Worm (Caenorhabditis elegans) whole organism, L1 larva: ENCODE results near the gene pgm-2.

ENCODE experiments used
- C04F5.9 ChIP-seq: sonication (generic microtip); optimal IDR thresholded peaks from 2 replicates; lab custom pipeline; 2016; ENCODE audit warnings: missing genetic modification characterization, missing compliant biosample characterization
- F16B12.6 ChIP-seq: fragments of 150-350 bp; optimal IDR thresholded peaks from 2 replicates; lab custom pipeline; 2014; ENCODE audit warnings: missing biosample characterization, missing genetic modification characterization
- alr-1 ChIP-seq: fragments of 200-800 bp; sonication (Bioruptor generic); optimal IDR thresholded peaks from 2 replicates; lab custom pipeline; 2018; ENCODE audit warnings: borderline replicate concordance, mild to moderate bottlenecking, missing genetic modification characterization, missing compliant biosample characterization
- aly-2 ChIP-seq: fragments of 150-350 bp; optimal IDR thresholded peaks from 2 replicates; lab custom pipeline; 2014; ENCODE audit warnings: missing biosample characterization, missing genetic modification characterization
- ama-1 ChIP-seq: fragments of 150-350 bp; optimal IDR thresholded peaks from 2 replicates; lab custom pipeline; 2014
- ceh-8 ChIP-seq: fragments of 200-800 bp; sonication (Bioruptor generic); optimal IDR thresholded peaks from 2 replicates; lab custom pipeline; 2018; ENCODE audit warnings: mild to moderate bottlenecking, missing genetic modification characterization, moderate library complexity, missing compliant biosample characterization
- ceh-90 ChIP-seq: sonication (generic microtip); optimal IDR thresholded peaks from 2 replicates; lab custom pipeline; 2016; ENCODE audit warnings: missing genetic modification characterization, missing compliant biosample characterization
- ces-1 ChIP-seq: fragments of 150-350 bp; optimal IDR thresholded peaks from 2 replicates; lab custom pipeline; 2014; ENCODE audit warnings: missing biosample characterization, missing genetic modification reagents, missing genetic modification characterization
- dpl-1 ChIP-seq, 3 experiments: fragments of 150-350 bp in 2 of 3; sonication (generic microtip) in 1 of 3; optimal IDR thresholded peaks; 2 replicates each; lab custom pipeline; 2014 to 2017; ENCODE audit warnings: missing biosample characterization in 3 of 3, missing genetic modification characterization in 3 of 3, missing genetic modification reagents in 3 of 3
- efl-1 ChIP-seq, 4 experiments: fragments of 150-350 bp; optimal IDR thresholded peaks in 3 of 4; peaks in 1 of 4; 1 replicate in 1 of 4; 2 replicates in 3 of 4; lab custom pipeline; 2014; ENCODE audit warnings: missing biosample characterization in 2 of 4, missing genetic modification characterization in 2 of 4, missing genetic modification reagents in 2 of 4
- egl-13 ChIP-seq: sonication (generic microtip); optimal IDR thresholded peaks from 2 replicates; lab custom pipeline; 2016; ENCODE audit warnings: missing genotype, missing genetic modification reagents, missing genetic modification characterization, missing compliant biosample characterization
- elt-3 ChIP-seq, 6 experiments: fragments of 150-350 bp in 1 of 6; sonication (generic microtip); optimal IDR thresholded peaks; 2 replicates each; lab custom pipeline; 2017 to 2018; ENCODE audit warnings: missing biosample characterization in 6 of 6, missing genetic modification characterization in 6 of 6, inconsistent platforms in 1 of 6
- ets-5 ChIP-seq: fragments of 200-800 bp; sonication (Bioruptor generic); IDR thresholded peaks from 2 replicates; pipeline ENCODE4 v1.3.6; 2022; ENCODE audit warnings: missing genetic modification characterization, missing compliant biosample characterization
- fkh-4 ChIP-seq: sonication (generic microtip); optimal IDR thresholded peaks from 2 replicates; lab custom pipeline; 2016; ENCODE audit warnings: missing compliant biosample characterization, missing genetic modification characterization, borderline replicate concordance
- grh-1 ChIP-seq: fragments of 200-800 bp; sonication (Bioruptor generic); IDR thresholded peaks from 2 replicates; pipeline ENCODE4 v1.3.6; 2022; ENCODE audit warnings: missing genetic modification reagents, missing genetic modification characterization, missing compliant biosample characterization
- hpl-2 ChIP-seq: fragments of 150-350 bp; optimal IDR thresholded peaks from 2 replicates; lab custom pipeline; 2014; ENCODE audit warnings: missing biosample characterization, missing genetic modification reagents, missing genetic modification characterization
- irx-1 ChIP-seq: sonication (generic microtip); optimal IDR thresholded peaks from 2 replicates; lab custom pipeline; 2016; ENCODE audit warnings: missing genetic modification characterization, missing compliant biosample characterization
- isw-1 ChIP-seq: fragments of 200-800 bp; sonication (Bioruptor generic); IDR thresholded peaks from 2 replicates; pipeline ENCODE4 v1.3.6; 2022; ENCODE audit warnings: missing genetic modification characterization, missing compliant biosample characterization
- jun-1 ChIP-seq: fragments of 150-350 bp; optimal IDR thresholded peaks from 2 replicates; lab custom pipeline; 2014; ENCODE audit warnings: missing biosample characterization, missing genetic modification reagents, missing genetic modification characterization
- lin-15B ChIP-seq: fragments of 150-350 bp; sonication (generic microtip); optimal IDR thresholded peaks from 3 replicates; lab custom pipeline; 2014; ENCODE audit warnings: missing biosample characterization, missing genetic modification characterization
- lin-39 ChIP-seq: fragments of 150-350 bp; optimal IDR thresholded peaks from 2 replicates; lab custom pipeline; 2014; ENCODE audit warnings: missing biosample characterization, missing genetic modification reagents, missing genetic modification characterization
- mab-9 ChIP-seq: fragments of 200-800 bp; sonication (Bioruptor generic); IDR thresholded peaks from 2 replicates; pipeline ENCODE4 v1.3.6; 2022; ENCODE audit warnings: missing genetic modification reagents, missing genetic modification characterization, missing compliant biosample characterization
- mdl-1 ChIP-seq, 2 experiments: fragments of 150-350 bp; optimal IDR thresholded peaks; 2 replicates each; lab custom pipeline; 2014 to 2017; ENCODE audit warnings: missing biosample characterization in 2 of 2, missing genetic modification characterization in 2 of 2, inconsistent platforms in 1 of 2
- mep-1 ChIP-seq: fragments of 150-350 bp; optimal IDR thresholded peaks from 2 replicates; lab custom pipeline; 2014; ENCODE audit warnings: missing biosample characterization, missing genetic modification characterization
- nhr-11 ChIP-seq: fragments of 150-350 bp; optimal IDR thresholded peaks from 2 replicates; lab custom pipeline; 2014; ENCODE audit warnings: missing biosample characterization, missing genetic modification characterization
- nhr-12 ChIP-seq: sonication (generic microtip); optimal IDR thresholded peaks from 2 replicates; lab custom pipeline; 2017; ENCODE audit warnings: missing biosample characterization, missing genetic modification characterization
- nhr-19 ChIP-seq: fragments of 200-800 bp; sonication (Bioruptor generic); conservative IDR thresholded peaks from 2 replicates; pipeline ENCODE4 v1.3.6; 2022; ENCODE audit warnings: missing genetic modification characterization, missing compliant biosample characterization
- nhr-237 ChIP-seq: fragments of 150-350 bp; optimal IDR thresholded peaks from 2 replicates; lab custom pipeline; 2014; ENCODE audit warnings: missing biosample characterization, missing genetic modification characterization
- nhr-28 ChIP-seq: fragments of 150-350 bp; optimal IDR thresholded peaks from 2 replicates; lab custom pipeline; 2014; ENCODE audit warnings: missing biosample characterization, missing genetic modification characterization
- nhr-47 ChIP-seq: sonication (generic microtip); optimal IDR thresholded peaks from 2 replicates; lab custom pipeline; 2016; ENCODE audit warnings: mild to moderate bottlenecking, missing genetic modification characterization, moderate library complexity, missing compliant biosample characterization
- nhr-71 ChIP-seq: sonication (generic microtip); optimal IDR thresholded peaks from 2 replicates; lab custom pipeline; 2016; ENCODE audit warnings: mild to moderate bottlenecking, missing genetic modification characterization, moderate library complexity, missing compliant biosample characterization
- nhr-76 ChIP-seq: sonication (generic microtip); optimal IDR thresholded peaks from 2 replicates; lab custom pipeline; 2017; ENCODE audit warnings: missing biosample characterization, missing genetic modification characterization
- nhr-77 ChIP-seq: fragments of 150-350 bp; optimal IDR thresholded peaks from 2 replicates; lab custom pipeline; 2014; ENCODE audit warnings: missing biosample characterization, missing genetic modification characterization
- nhr-84 ChIP-seq: sonication (generic microtip); optimal IDR thresholded peaks from 2 replicates; lab custom pipeline; 2017; ENCODE audit warnings: missing biosample characterization, missing genetic modification characterization
- nhr-90 ChIP-seq: sonication (generic microtip); optimal IDR thresholded peaks from 2 replicates; lab custom pipeline; 2016; ENCODE audit warnings: mild to moderate bottlenecking, missing genetic modification characterization, missing compliant biosample characterization; ENCODE audit not compliant: poor library complexity
- pag-3 ChIP-seq: sonication (generic microtip); optimal IDR thresholded peaks from 2 replicates; lab custom pipeline; 2017; ENCODE audit warnings: missing genetic modification characterization, mild to moderate bottlenecking, missing compliant biosample characterization, antibody characterized with exemption, borderline replicate concordance; ENCODE audit not compliant: insufficient read depth
- pax-3 ChIP-seq: fragments of 200-800 bp; sonication (Bioruptor generic); optimal IDR thresholded peaks from 2 replicates; lab custom pipeline; 2018; ENCODE audit warnings: mild to moderate bottlenecking, missing genetic modification characterization, moderate library complexity, missing compliant biosample characterization
- pqm-1 ChIP-seq: sonication (generic microtip); optimal IDR thresholded peaks from 3 replicates; lab custom pipeline; 2017; ENCODE audit warnings: missing biosample characterization, missing genetic modification characterization
- skn-1 ChIP-seq: fragments of 150-350 bp; optimal IDR thresholded peaks from 2 replicates; lab custom pipeline; 2014; ENCODE audit warnings: missing biosample characterization, missing genetic modification characterization
- snpc-4 ChIP-seq: fragments of 150-350 bp; optimal IDR thresholded peaks from 2 replicates; lab custom pipeline; 2014; ENCODE audit warnings: missing biosample characterization, missing genetic modification characterization
- snu-23 ChIP-seq: sonication (generic microtip); optimal IDR thresholded peaks from 2 replicates; lab custom pipeline; 2016; ENCODE audit warnings: missing genetic modification characterization, missing compliant biosample characterization
- sptf-1 ChIP-seq: fragments of 150-350 bp; optimal IDR thresholded peaks from 2 replicates; lab custom pipeline; 2014; ENCODE audit warnings: missing biosample characterization, missing genetic modification characterization
- sup-37 ChIP-seq: fragments of 200-800 bp; sonication (Bioruptor generic); optimal IDR thresholded peaks from 2 replicates; lab custom pipeline; 2018; ENCODE audit warnings: mild to moderate bottlenecking, missing genetic modification characterization, missing compliant biosample characterization
- swsn-7 ChIP-seq: sonication (generic microtip); optimal IDR thresholded peaks from 2 replicates; lab custom pipeline; 2016; ENCODE audit warnings: missing genetic modification characterization, missing compliant biosample characterization
- tbx-2 ChIP-seq: sonication (generic microtip); optimal IDR thresholded peaks from 2 replicates; lab custom pipeline; 2016; ENCODE audit warnings: missing genetic modification characterization, missing compliant biosample characterization
- unc-130 ChIP-seq: fragments of 150-350 bp; optimal IDR thresholded peaks from 2 replicates; lab custom pipeline; 2017; ENCODE audit warnings: missing biosample characterization, missing genetic modification characterization, inconsistent platforms
- unc-30 ChIP-seq: sonication (generic microtip); optimal IDR thresholded peaks from 2 replicates; lab custom pipeline; 2017; ENCODE audit warnings: missing biosample characterization, missing genetic modification characterization
- unc-86 ChIP-seq: sonication (generic microtip); optimal IDR thresholded peaks from 2 replicates; lab custom pipeline; 2016; ENCODE audit warnings: missing genetic modification characterization, missing compliant biosample characterization
- unc-98 ChIP-seq: fragments of 200-800 bp; sonication (Bioruptor generic); IDR thresholded peaks from 2 replicates; pipeline ENCODE4 v1.3.6; 2022; ENCODE audit warnings: missing genetic modification characterization, missing compliant biosample characterization
- xbp-1 ChIP-seq: sonication (generic microtip); optimal IDR thresholded peaks from 2 replicates; lab custom pipeline; 2016; ENCODE audit warnings: missing genetic modification characterization, missing compliant biosample characterization
- zip-4 ChIP-seq: fragments of 200-800 bp; sonication (Bioruptor generic); optimal IDR thresholded peaks from 2 replicates; lab custom pipeline; 2018; ENCODE audit warnings: mild to moderate bottlenecking, missing genetic modification characterization, moderate library complexity, missing compliant biosample characterization
- ztf-11 ChIP-seq, 2 experiments: sonication (generic microtip); optimal IDR thresholded peaks; 2 replicates each; lab custom pipeline; 2016 to 2017; ENCODE audit warnings: missing genetic modification characterization in 2 of 2, missing biosample characterization in 1 of 2, missing compliant biosample characterization in 1 of 2
- ztf-4 ChIP-seq: fragments of 150-350 bp; optimal IDR thresholded peaks from 2 replicates; lab custom pipeline; 2014; ENCODE audit warnings: missing biosample characterization, missing genetic modification characterization

Gene pgm-2

ce11 chrIII:13268856-13269255 is 30.3 kb upstream of the pgm-2 start, which contains the start of gene cpf-2:
TSS of gene cpf-2 (minus strand) at chrIII:13268883.
- no peak for TF ChIP-seq nhr-84 (tag; lab: Kevin White, UChicago)
- TF ChIP-seq mep-1 (tag; lab: Kevin White, UChicago), result peak; percentile 49
- TF ChIP-seq sptf-1, result no peak
- TF ChIP-seq irx-1 (tag; lab: Kevin White, UChicago), result peak; percentile 85
- peak; percentile 89 for TF ChIP-seq snu-23 (GFP tag; lab: Kevin White, UChicago)
- TF ChIP-seq F16B12.6 (tag; lab: Kevin White, UChicago), result peak; percentile 46
- peak; percentile 54 for TF ChIP-seq ztf-4 (tag; lab: Kevin White, UChicago)
- peak in 1 of 6 experiments; percentile 53 for TF ChIP-seq elt-3 (tag; optimal IDR thresholded peaks at IDR 0.05; lab: Kevin White, UChicago)
- peak; percentile 86 for TF ChIP-seq unc-86 (tag; lab: Kevin White, UChicago)
- TF ChIP-seq zip-4 (GFP tag; lab: Kevin White, UChicago), result peak; percentile 30
- TF ChIP-seq pag-3 (tag; lab: Kevin White, UChicago), result no peak
- TF ChIP-seq sup-37 (GFP tag; lab: Kevin White, UChicago), result no peak
- no peak for TF ChIP-seq alr-1 (tag; lab: Kevin White, UChicago)
- peak; percentile 84 for TF ChIP-seq swsn-7
- peak; percentile 80 for TF ChIP-seq skn-1
- peak; percentile 73 for TF ChIP-seq nhr-19
- TF ChIP-seq unc-98 (GFP tag; lab: Robert Waterston, UW), result peak; percentile 37; the same call in 1 of the 2 replicates
- TF ChIP-seq ztf-11 (tag; optimal IDR thresholded peaks at IDR 0.05; lab: Kevin White, UChicago), result peak; percentile 27 to 75
- peak; percentile 1 for TF ChIP-seq lin-15B (tag; lab: Kevin White, UChicago)
- peak; percentile 26 for TF ChIP-seq pax-3
- no peak for TF ChIP-seq ets-5 (GFP tag; lab: Robert Waterston, UW)
- TF ChIP-seq pqm-1, result no peak
- no peak for TF ChIP-seq ceh-8 (GFP tag; lab: Kevin White, UChicago)
- no peak for TF ChIP-seq unc-30
- peak; percentile 65 for TF ChIP-seq isw-1 (GFP tag; lab: Robert Waterston, UW)
- no peak for TF ChIP-seq nhr-12 (tag; lab: Kevin White, UChicago)
- TF ChIP-seq efl-1 (optimal IDR thresholded peaks at IDR 0.05; lab: Kevin White, UChicago), result peak; percentile 77 to 80
- TF ChIP-seq efl-1 (GFP tag; optimal IDR thresholded peaks at IDR 0.05 in 1 of 2; lab: Kevin White, UChicago), result peak; percentile 73 to 97
- peak; percentile 83 for TF ChIP-seq tbx-2
- peak in 1 of 2 experiments; percentile 58 for TF ChIP-seq mdl-1 (tag; optimal IDR thresholded peaks at IDR 0.05; lab: Kevin White, UChicago)
- peak; percentile 62 for TF ChIP-seq mab-9 (GFP tag; lab: Robert Waterston, UW)
- TF ChIP-seq nhr-11 (tag; lab: Kevin White, UChicago), result no peak
- peak; percentile 59 for TF ChIP-seq jun-1
- peak; percentile 82 for TF ChIP-seq unc-130
- TF ChIP-seq nhr-71 (tag; lab: Kevin White, UChicago), result peak; percentile 91
- peak; percentile 78 for TF ChIP-seq snpc-4 (tag; lab: Kevin White, UChicago)
- peak; percentile 41 for TF ChIP-seq hpl-2 (GFP tag; lab: Kevin White, UChicago)
- TF ChIP-seq fkh-4, result no peak
- peak; percentile 64 to 73 (median 73) for TF ChIP-seq dpl-1 (GFP tag; optimal IDR thresholded peaks at IDR 0.05; lab: Kevin White, UChicago)
- peak; percentile 70 for TF ChIP-seq grh-1 (GFP tag; lab: Robert Waterston, UW)
- peak; percentile 13 for TF ChIP-seq nhr-77
- TF ChIP-seq ama-1 (lab: Kevin White, UChicago), result no peak
- peak; percentile 87 for TF ChIP-seq nhr-47 (tag; lab: Kevin White, UChicago)
- TF ChIP-seq nhr-90, result peak; percentile 84
- TF ChIP-seq C04F5.9 (tag; lab: Kevin White, UChicago), result peak; percentile 50
- TF ChIP-seq egl-13 (tag; lab: Kevin White, UChicago), result peak; percentile 72
- TF ChIP-seq ces-1 (GFP tag; lab: Kevin White, UChicago), result no peak
- TF ChIP-seq nhr-237 (tag; lab: Kevin White, UChicago), result no peak
- no peak for TF ChIP-seq aly-2 (tag; lab: Kevin White, UChicago)
- peak; percentile 55 for TF ChIP-seq lin-39 (tag; lab: Kevin White, UChicago)
- peak; percentile 87 for TF ChIP-seq nhr-76
- peak; percentile 83 for TF ChIP-seq xbp-1 (tag; lab: Kevin White, UChicago)
- TF ChIP-seq nhr-28, result no peak
- TF ChIP-seq ceh-90 (tag; lab: Kevin White, UChicago), result peak; percentile 31
